Worm (Caenorhabditis elegans): ENCODE measurements around the gene T14B4.8.

Gene T14B4.8

ce11 chrII:6752850-6753249 is 23.7 kb upstream of the T14B4.8 start, which contains the start of gene F41G3.21:
F41G3.21 (minus strand) TSS chrII:6752950.
- TF ChIP-seq hlh-6 (tag; optimal IDR thresholded peaks at IDR 0.05) (no peak), pax-1 (tag; optimal IDR thresholded peaks at IDR 0.05) (no peak), unc-42 (tag; optimal IDR thresholded peaks at IDR 0.05) (no peak), ceh-31 (tag; optimal IDR thresholded peaks at IDR 0.05) (no peak)

DNA sequence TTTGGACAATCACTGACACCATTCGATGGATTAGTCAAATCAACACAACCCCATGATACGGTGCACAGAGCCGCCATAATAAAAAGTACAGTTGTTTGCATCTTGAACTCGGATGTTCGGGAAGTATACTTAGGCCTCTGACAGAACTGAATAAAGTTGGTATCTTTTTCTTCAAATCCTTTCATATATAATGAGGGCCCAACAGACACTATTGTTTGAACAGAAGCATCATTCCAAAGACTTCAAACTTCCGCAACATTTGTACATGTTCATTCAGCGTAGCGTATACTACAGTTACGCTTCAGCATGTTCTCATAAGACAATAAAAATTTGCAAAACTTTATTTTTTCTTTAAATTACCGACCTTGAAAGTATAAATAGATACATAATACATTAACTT is 22.8 kb upstream of the T14B4.8 start, which contains the start of gene F41G3.19:
F41G3.19 (minus strand) TSS at position 101 of the 400 bp plus-strand sequence.
- no peak for TF ChIP-seq lim-6 (tag; optimal IDR thresholded peaks at IDR 0.05)
- no peak for TF ChIP-seq ceh-30 (tag; optimal IDR thresholded peaks at IDR 0.05)

ce11 chrII:6750929-6751328 is 21.7 kb upstream of the T14B4.8 start, which contains the start of gene F41G3.20:
F41G3.20 (minus strand) TSS chrII:6751029.
- TF ChIP-seq K02D7.2 (tag; optimal IDR thresholded peaks at IDR 0.05) (no peak), ceh-48 (tag; optimal IDR thresholded peaks at IDR 0.05) (no peak), sdc-2 (tag; optimal IDR thresholded peaks at IDR 0.05) (no peak), fkh-6 (tag; optimal IDR thresholded peaks at IDR 0.05) (no peak), F13H6.1 (tag; optimal IDR thresholded peaks at IDR 0.05) (no peak)

- TF ChIP-seq ref-2 (tag; optimal IDR thresholded peaks at IDR 0.05) (no peak), ceh-6 (GFP tag; optimal IDR thresholded peaks at IDR 0.05) (no peak), ceh-9 (tag; optimal IDR thresholded peaks at IDR 0.05) (no peak), dve-1 (tag; optimal IDR thresholded peaks at IDR 0.05) (no peak), lin-11 (tag; optimal IDR thresholded peaks at IDR 0.05) (no peak), unc-42 (tag; optimal IDR thresholded peaks at IDR 0.05) (no peak), hlh-15 (tag; optimal IDR thresholded peaks at IDR 0.05) (no peak), zip-5 (tag; optimal IDR thresholded peaks at IDR 0.05) (no peak), che-1 (tag; optimal IDR thresholded peaks at IDR 0.05) (no peak), fkh-10 (GFP tag; optimal IDR thresholded peaks at IDR 0.05) (no peak), sox-4 (tag; optimal IDR thresholded peaks at IDR 0.05) (no peak), syd-9 (tag; optimal IDR thresholded peaks at IDR 0.05) (no peak), dmd-4 (tag; optimal IDR thresholded peaks at IDR 0.05; ENCODE audit: borderline replicate concordance) (no peak), hlh-13 (GFP tag; optimal IDR thresholded peaks at IDR 0.05) (no peak), ceh-22 (tag; optimal IDR thresholded peaks at IDR 0.05) (no peak), K09A11.1 (tag; optimal IDR thresholded peaks at IDR 0.05; ENCODE audit: insufficient read depth) (no peak), hlh-6 (tag; optimal IDR thresholded peaks at IDR 0.05) (no peak), F13H6.1 (tag; optimal IDR thresholded peaks at IDR 0.05) (no peak), C38D4.7 (GFP tag; optimal IDR thresholded peaks at IDR 0.05) (no peak), fax-1 (tag; optimal IDR thresholded peaks at IDR 0.05) (no peak)
Measured at ce11 chrII:6749422-6749821, 20.2 kb upstream of the T14B4.8 start, which contains the start of gene F41G3.10. F41G3.10 (minus strand) TSS chrII:6749522.

DNA sequence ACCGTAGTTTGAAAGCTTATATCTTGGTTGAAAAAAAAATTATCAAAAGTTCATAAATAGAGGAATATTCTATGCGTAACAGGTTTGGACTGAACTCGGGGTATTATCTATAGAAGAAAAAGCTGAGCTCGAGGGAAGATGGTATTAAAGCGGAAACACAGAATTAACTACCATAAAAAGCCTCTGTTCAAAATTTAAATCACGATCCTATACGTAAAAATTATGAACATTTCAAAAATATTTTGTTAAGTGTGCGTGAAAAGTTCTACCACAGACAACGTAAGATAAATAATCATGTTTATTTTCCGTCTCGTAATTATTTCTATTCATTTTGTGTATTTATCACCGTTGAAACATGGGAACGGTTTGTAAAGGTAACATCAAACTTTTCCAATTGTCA is 17.2 kb upstream of the T14B4.8 start, which contains the start of gene F41G3.5:
F41G3.5 (plus strand) TSS at position 301 of the 400 bp plus-strand sequence.
- TF ChIP-seq C38D4.7 (GFP tag; optimal IDR thresholded peaks at IDR 0.05): no peak

DNA sequence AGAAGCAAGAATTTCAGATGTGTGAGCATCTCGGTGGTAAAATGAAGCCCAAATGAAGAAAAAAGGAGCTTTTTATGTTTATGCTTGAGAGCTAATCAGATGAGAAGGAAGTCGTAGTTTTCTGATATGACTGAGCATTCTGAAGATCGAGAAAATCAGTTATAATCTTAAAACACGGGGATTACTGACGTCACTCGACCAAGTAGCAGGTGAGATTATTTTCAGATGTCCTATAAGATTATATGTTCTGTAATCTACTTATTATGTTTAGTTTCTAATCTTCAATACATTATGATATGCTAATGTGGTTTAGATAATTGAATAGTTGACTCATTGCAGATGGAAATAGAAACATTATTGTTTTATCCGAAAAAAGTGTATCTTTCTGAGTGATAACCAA is 16.6 kb upstream of the T14B4.8 start, which contains the start of gene ins-14:
ins-14 (minus strand) TSS at position 32 of the 400 bp plus-strand sequence.
- TF ChIP-seq ceh-18 (tag; optimal IDR thresholded peaks at IDR 0.05): no peak
- no peak for TF ChIP-seq rnt-1 (tag; optimal IDR thresholded peaks at IDR 0.05)
- TF ChIP-seq eyg-1 (tag; optimal IDR thresholded peaks at IDR 0.05): no peak
- no peak for TF ChIP-seq unc-42 (tag; optimal IDR thresholded peaks at IDR 0.05)
- no peak for TF ChIP-seq dmd-4 (tag; optimal IDR thresholded peaks at IDR 0.05; ENCODE audit: borderline replicate concordance)
- no peak for TF ChIP-seq lin-11 (tag; optimal IDR thresholded peaks at IDR 0.05)
- no peak for TF ChIP-seq ceh-2 (tag; optimal IDR thresholded peaks at IDR 0.05)
- no peak for TF ChIP-seq hlh-8 (tag; optimal IDR thresholded peaks at IDR 0.05)
- no peak for TF ChIP-seq gmeb-2 (tag; optimal IDR thresholded peaks at IDR 0.05)

Data from whole organism, late embryonic.